Worm (Caenorhabditis elegans): ENCODE data around the gene cnt-2.

cnt-2 gene

ce11 chrIII:10653479-10653878 is 1.3 kb upstream of the cnt-2 start:
- TF ChIP-seq mep-1 (tag; optimal IDR thresholded peaks at IDR 0.05) (peak; percentile 2), mab-9 (GFP tag; IDR thresholded peaks at IDR 0.05) (no peak), lin-14 (GFP tag; optimal IDR thresholded peaks at IDR 0.05) (no peak), nhr-77 (tag; optimal IDR thresholded peaks at IDR 0.05) (no peak), ets-5 (GFP tag; IDR thresholded peaks at IDR 0.05) (no peak), zag-1 (tag; optimal IDR thresholded peaks at IDR 0.05) (no peak), blmp-1 (tag; optimal IDR thresholded peaks at IDR 0.05) (peak; percentile 99), hpl-2 (GFP tag; optimal IDR thresholded peaks at IDR 0.05) (no peak), fkh-10 (GFP tag; optimal IDR thresholded peaks at IDR 0.05) (no peak), unc-130 (tag; optimal IDR thresholded peaks at IDR 0.05) (no peak), nhr-90 (tag; optimal IDR thresholded peaks at IDR 0.05; ENCODE audit: poor library complexity) (no peak), tlp-1 (tag; optimal IDR thresholded peaks at IDR 0.05) (no peak), sox-4 (tag; optimal IDR thresholded peaks at IDR 0.05) (no peak), fos-1 (tag; optimal IDR thresholded peaks at IDR 0.05) (no peak), egl-13 (tag; optimal IDR thresholded peaks at IDR 0.05) (no peak), C34B4.2 (tag; optimal IDR thresholded peaks at IDR 0.05) (no peak), isw-1 (GFP tag; IDR thresholded peaks at IDR 0.05) (no peak)

- no peak for TF ChIP-seq unc-30 (tag; optimal IDR thresholded peaks at IDR 0.05)
- no peak for TF ChIP-seq pqm-1 (tag; optimal IDR thresholded peaks at IDR 0.05)
- TF ChIP-seq fkh-4 (tag; optimal IDR thresholded peaks at IDR 0.05; ENCODE audit: borderline replicate concordance): no peak
- no peak for TF ChIP-seq F16B12.6 (tag; optimal IDR thresholded peaks at IDR 0.05)
- TF ChIP-seq zag-1 (tag; optimal IDR thresholded peaks at IDR 0.05): no peak
- TF ChIP-seq lin-35 (GFP tag; optimal IDR thresholded peaks at IDR 0.05): no peak
- no peak for TF ChIP-seq ets-5 (GFP tag; IDR thresholded peaks at IDR 0.05)
Observed at ce11 chrIII:10656069-10656468, 1.3 kb downstream of the cnt-2 start.

- no peak for TF ChIP-seq xbp-1 (tag; optimal IDR thresholded peaks at IDR 0.05)
- no peak for TF ChIP-seq efl-1 (optimal IDR thresholded peaks at IDR 0.05)
- peak in 1 of 2 experiments; percentile 22 for TF ChIP-seq efl-1 (GFP tag; optimal IDR thresholded peaks at IDR 0.05 in 1 of 2)
- no peak for TF ChIP-seq efl-3 (GFP tag; optimal IDR thresholded peaks at IDR 0.05)
- no peak for TF ChIP-seq fos-1 (tag; optimal IDR thresholded peaks at IDR 0.05)
Observed at ce11 chrIII:10657661-10658060, 2.8 kb downstream of the cnt-2 start.

- TF ChIP-seq hlh-4 (tag; optimal IDR thresholded peaks at IDR 0.05): no peak
- no peak for TF ChIP-seq alr-1 (tag; optimal IDR thresholded peaks at IDR 0.05; ENCODE audit: borderline replicate concordance)
- TF ChIP-seq pag-3 (tag; optimal IDR thresholded peaks at IDR 0.05; ENCODE audit: borderline replicate concordance, insufficient read depth): no peak
- no peak for TF ChIP-seq dpl-1 (GFP tag; optimal IDR thresholded peaks at IDR 0.05)
- TF ChIP-seq C16A3.4 (tag; optimal IDR thresholded peaks at IDR 0.05): no peak
- TF ChIP-seq fkh-10 (GFP tag; optimal IDR thresholded peaks at IDR 0.05): no peak
- TF ChIP-seq mef-2 (tag; optimal IDR thresholded peaks at IDR 0.05): no peak
- TF ChIP-seq unc-98 (GFP tag; IDR thresholded peaks at IDR 0.05): no peak
- TF ChIP-seq pax-3 (tag; optimal IDR thresholded peaks at IDR 0.05): no peak
- no peak for TF ChIP-seq fkh-8 (tag; optimal IDR thresholded peaks at IDR 0.05)
- no peak for TF ChIP-seq ets-5 (GFP tag; IDR thresholded peaks at IDR 0.05)
- no peak for TF ChIP-seq mab-9 (GFP tag; IDR thresholded peaks at IDR 0.05)
- no peak for TF ChIP-seq unc-86 (tag; optimal IDR thresholded peaks at IDR 0.05)
Observed at ce11 chrIII:10658394-10658793, 3.6 kb downstream of the cnt-2 start.

ce11 chrIII:10661292-10661691 is 6.5 kb downstream of the cnt-2 start:
- TF ChIP-seq fos-1 (tag; optimal IDR thresholded peaks at IDR 0.05) (no peak), pqm-1 (tag; optimal IDR thresholded peaks at IDR 0.05) (no peak), pax-3 (tag; optimal IDR thresholded peaks at IDR 0.05) (no peak), nhr-84 (tag; optimal IDR thresholded peaks at IDR 0.05) (no peak), lin-14 (GFP tag; optimal IDR thresholded peaks at IDR 0.05) (peak; percentile 38), nhr-77 (tag; optimal IDR thresholded peaks at IDR 0.05) (no peak), mep-1 (tag; optimal IDR thresholded peaks at IDR 0.05) (no peak), sup-37 (GFP tag; optimal IDR thresholded peaks at IDR 0.05) (no peak), nhr-237 (tag; optimal IDR thresholded peaks at IDR 0.05) (no peak), mab-9 (GFP tag; IDR thresholded peaks at IDR 0.05) (no peak), nhr-85 (tag) (peak; percentile 79), ztf-11 (tag; optimal IDR thresholded peaks at IDR 0.05) (no peak), skn-1 (tag; optimal IDR thresholded peaks at IDR 0.05) (no peak), nhr-19 (GFP tag; conservative IDR thresholded peaks at IDR 0.05) (no peak), elt-3 (tag; optimal IDR thresholded peaks at IDR 0.05) (peak in 1 of 6 experiments; percentile 6), blmp-1 (tag; optimal IDR thresholded peaks at IDR 0.05) (peak; percentile 58), lsy-2 (tag; optimal IDR thresholded peaks at IDR 0.05) (no peak), grh-1 (GFP tag; IDR thresholded peaks at IDR 0.05) (no peak), pag-3 (tag; optimal IDR thresholded peaks at IDR 0.05; ENCODE audit: borderline replicate concordance, insufficient read depth) (no peak), sox-4 (tag; optimal IDR thresholded peaks at IDR 0.05) (no peak), unc-98 (GFP tag; IDR thresholded peaks at IDR 0.05) (no peak)
